Worm (Caenorhabditis elegans) whole organism, L1 larva: ENCODE measurements around the gene rpn-6.2.

Experiments used
- C04F5.9 ChIP-seq: sonication (generic microtip); optimal IDR thresholded peaks from 2 replicates; lab custom pipeline; 2016; ENCODE audit warnings: missing genetic modification characterization, missing compliant biosample characterization
- C34B4.2 ChIP-seq: sonication (generic microtip); optimal IDR thresholded peaks from 2 replicates; lab custom pipeline; 2017; ENCODE audit warnings: mild to moderate bottlenecking, missing genetic modification characterization, missing compliant biosample characterization
- F16B12.6 ChIP-seq: fragments of 150-350 bp; optimal IDR thresholded peaks from 2 replicates; lab custom pipeline; 2014; ENCODE audit warnings: missing biosample characterization, missing genetic modification characterization
- Y116A8C.19 ChIP-seq: sonication (generic microtip); optimal IDR thresholded peaks from 2 replicates; lab custom pipeline; 2016; ENCODE audit warnings: missing compliant biosample characterization, missing genetic modification characterization, borderline replicate concordance
- aly-2 ChIP-seq: fragments of 150-350 bp; optimal IDR thresholded peaks from 2 replicates; lab custom pipeline; 2014; ENCODE audit warnings: missing biosample characterization, missing genetic modification characterization
- blmp-1 ChIP-seq: fragments of 150-350 bp; optimal IDR thresholded peaks from 2 replicates; lab custom pipeline; 2014; ENCODE audit warnings: missing biosample characterization, missing genetic modification characterization
- ceh-63 ChIP-seq: fragments of 200-800 bp; sonication (Bioruptor generic); optimal IDR thresholded peaks from 2 replicates; lab custom pipeline; 2018; ENCODE audit warnings: mild to moderate bottlenecking, missing genetic modification characterization, missing compliant biosample characterization
- ceh-82 ChIP-seq, 3 experiments: fragments of 150-350 bp in 1 of 3; sonication (generic microtip) in 2 of 3; optimal IDR thresholded peaks; 2 replicates each; lab custom pipeline; 2014 to 2017; ENCODE audit warnings: missing biosample characterization in 3 of 3, missing genetic modification characterization in 3 of 3
- ceh-88 ChIP-seq: fragments of 200-800 bp; sonication (Bioruptor generic); IDR thresholded peaks from 2 replicates; pipeline ENCODE4 v1.3.6; 2022; ENCODE audit warnings: missing genetic modification characterization, missing compliant biosample characterization
- dpl-1 ChIP-seq, 3 experiments: fragments of 150-350 bp in 2 of 3; sonication (generic microtip) in 1 of 3; optimal IDR thresholded peaks; 2 replicates each; lab custom pipeline; 2014 to 2017; ENCODE audit warnings: missing biosample characterization in 3 of 3, missing genetic modification characterization in 3 of 3, missing genetic modification reagents in 3 of 3
- dsc-1 ChIP-seq: sonication (generic microtip); optimal IDR thresholded peaks from 2 replicates; lab custom pipeline; 2016; ENCODE audit warnings: mild to moderate bottlenecking, missing genetic modification characterization, missing compliant biosample characterization
- efl-1 ChIP-seq, 4 experiments: fragments of 150-350 bp; optimal IDR thresholded peaks in 3 of 4; peaks in 1 of 4; 1 replicate in 1 of 4; 2 replicates in 3 of 4; lab custom pipeline; 2014; ENCODE audit warnings: missing biosample characterization in 2 of 4, missing genetic modification characterization in 2 of 4, missing genetic modification reagents in 2 of 4
- efl-3 ChIP-seq: fragments of 200-800 bp; sonication (Bioruptor generic); optimal IDR thresholded peaks from 2 replicates; lab custom pipeline; 2018; ENCODE audit warnings: mild to moderate bottlenecking, missing genetic modification characterization, missing compliant biosample characterization
- elt-2 ChIP-seq: sonication (generic microtip); optimal IDR thresholded peaks from 2 replicates; lab custom pipeline; 2016; ENCODE audit warnings: missing genetic modification characterization, mild to moderate bottlenecking, inconsistent platforms, missing compliant biosample characterization, missing genetic modification reagents
- elt-3 ChIP-seq, 6 experiments: fragments of 150-350 bp in 1 of 6; sonication (generic microtip); optimal IDR thresholded peaks; 2 replicates each; lab custom pipeline; 2017 to 2018; ENCODE audit warnings: missing biosample characterization in 6 of 6, missing genetic modification characterization in 6 of 6, inconsistent platforms in 1 of 6
- fkh-8 ChIP-seq: sonication (generic microtip); optimal IDR thresholded peaks from 2 replicates; lab custom pipeline; 2016; ENCODE audit warnings: mild to moderate bottlenecking, missing genetic modification characterization, missing compliant biosample characterization
- hlh-4 ChIP-seq: sonication (generic microtip); optimal IDR thresholded peaks from 2 replicates; lab custom pipeline; 2016; ENCODE audit warnings: mild to moderate bottlenecking, missing genetic modification characterization, missing compliant biosample characterization
- hpl-2 ChIP-seq: fragments of 150-350 bp; optimal IDR thresholded peaks from 2 replicates; lab custom pipeline; 2014; ENCODE audit warnings: missing biosample characterization, missing genetic modification reagents, missing genetic modification characterization
- irx-1 ChIP-seq: sonication (generic microtip); optimal IDR thresholded peaks from 2 replicates; lab custom pipeline; 2016; ENCODE audit warnings: missing genetic modification characterization, missing compliant biosample characterization
- isw-1 ChIP-seq: fragments of 200-800 bp; sonication (Bioruptor generic); IDR thresholded peaks from 2 replicates; pipeline ENCODE4 v1.3.6; 2022; ENCODE audit warnings: missing genetic modification characterization, missing compliant biosample characterization
- lin-13 ChIP-seq: fragments of 150-350 bp; optimal IDR thresholded peaks from 2 replicates; lab custom pipeline; 2014; ENCODE audit warnings: missing biosample characterization, missing genetic modification reagents, missing genetic modification characterization
- lin-14 ChIP-seq: fragments of 200-800 bp; sonication (Bioruptor generic); optimal IDR thresholded peaks from 2 replicates; lab custom pipeline; 2018; ENCODE audit warnings: mild to moderate bottlenecking, missing genetic modification characterization, moderate library complexity, missing compliant biosample characterization
- lin-35 ChIP-seq, 2 experiments: fragments of 150-350 bp; optimal IDR thresholded peaks; 2 replicates each; lab custom pipeline; 2014; ENCODE audit warnings: missing biosample characterization in 2 of 2, missing genetic modification characterization in 2 of 2, missing genetic modification reagents in 2 of 2
- lin-39 ChIP-seq: fragments of 150-350 bp; optimal IDR thresholded peaks from 2 replicates; lab custom pipeline; 2014; ENCODE audit warnings: missing biosample characterization, missing genetic modification reagents, missing genetic modification characterization
- lsy-2 ChIP-seq, 2 experiments: fragments of 150-350 bp; optimal IDR thresholded peaks; 2 replicates each; lab custom pipeline; 2014; ENCODE audit warnings: missing biosample characterization in 2 of 2, missing genetic modification characterization in 2 of 2
- mdl-1 ChIP-seq, 2 experiments: fragments of 150-350 bp; optimal IDR thresholded peaks; 2 replicates each; lab custom pipeline; 2014 to 2017; ENCODE audit warnings: missing biosample characterization in 2 of 2, missing genetic modification characterization in 2 of 2, inconsistent platforms in 1 of 2
- nhr-20 ChIP-seq: sonication (generic microtip); optimal IDR thresholded peaks from 2 replicates; lab custom pipeline; 2016; ENCODE audit warnings: mild to moderate bottlenecking, missing genetic modification characterization, missing compliant biosample characterization
- nhr-71 ChIP-seq: sonication (generic microtip); optimal IDR thresholded peaks from 2 replicates; lab custom pipeline; 2016; ENCODE audit warnings: mild to moderate bottlenecking, missing genetic modification characterization, moderate library complexity, missing compliant biosample characterization
- nhr-77 ChIP-seq: fragments of 150-350 bp; optimal IDR thresholded peaks from 2 replicates; lab custom pipeline; 2014; ENCODE audit warnings: missing biosample characterization, missing genetic modification characterization
- nhr-85 ChIP-seq: sonication (generic microtip); peaks from one replicate; lab custom pipeline; 2016; ENCODE audit warnings: missing genetic modification characterization, inconsistent platforms, missing compliant biosample characterization
- nhr-90 ChIP-seq: sonication (generic microtip); optimal IDR thresholded peaks from 2 replicates; lab custom pipeline; 2016; ENCODE audit warnings: mild to moderate bottlenecking, missing genetic modification characterization, missing compliant biosample characterization; ENCODE audit not compliant: poor library complexity
- pax-3 ChIP-seq: fragments of 200-800 bp; sonication (Bioruptor generic); optimal IDR thresholded peaks from 2 replicates; lab custom pipeline; 2018; ENCODE audit warnings: mild to moderate bottlenecking, missing genetic modification characterization, moderate library complexity, missing compliant biosample characterization
- pqm-1 ChIP-seq: sonication (generic microtip); optimal IDR thresholded peaks from 3 replicates; lab custom pipeline; 2017; ENCODE audit warnings: missing biosample characterization, missing genetic modification characterization
- rnt-1 ChIP-seq: sonication (generic microtip); optimal IDR thresholded peaks from 2 replicates; lab custom pipeline; 2016; ENCODE audit warnings: mild to moderate bottlenecking, missing genetic modification characterization, moderate library complexity, missing compliant biosample characterization
- skn-1 ChIP-seq: fragments of 150-350 bp; optimal IDR thresholded peaks from 2 replicates; lab custom pipeline; 2014; ENCODE audit warnings: missing biosample characterization, missing genetic modification characterization
- snu-23 ChIP-seq: sonication (generic microtip); optimal IDR thresholded peaks from 2 replicates; lab custom pipeline; 2016; ENCODE audit warnings: missing genetic modification characterization, missing compliant biosample characterization
- sup-37 ChIP-seq: fragments of 200-800 bp; sonication (Bioruptor generic); optimal IDR thresholded peaks from 2 replicates; lab custom pipeline; 2018; ENCODE audit warnings: mild to moderate bottlenecking, missing genetic modification characterization, missing compliant biosample characterization
- swsn-7 ChIP-seq: sonication (generic microtip); optimal IDR thresholded peaks from 2 replicates; lab custom pipeline; 2016; ENCODE audit warnings: missing genetic modification characterization, missing compliant biosample characterization
- tbx-2 ChIP-seq: sonication (generic microtip); optimal IDR thresholded peaks from 2 replicates; lab custom pipeline; 2016; ENCODE audit warnings: missing genetic modification characterization, missing compliant biosample characterization
- tlp-1 ChIP-seq: fragments of 150-350 bp; optimal IDR thresholded peaks from 2 replicates; lab custom pipeline; 2014; ENCODE audit warnings: missing biosample characterization, missing genetic modification characterization
- unc-62 ChIP-seq: fragments of 150-350 bp; optimal IDR thresholded peaks from 2 replicates; lab custom pipeline; 2014; ENCODE audit warnings: missing biosample characterization, missing genetic modification reagents, missing genetic modification characterization
- vab-15 ChIP-seq: sonication (generic microtip); optimal IDR thresholded peaks from 2 replicates; lab custom pipeline; 2017; ENCODE audit warnings: missing genotype, mild to moderate bottlenecking, missing genetic modification characterization, missing compliant biosample characterization

rpn-6.2 gene

ce11 chrIII:8986872-8987271, 14.9 kb downstream of the rpn-6.2 start (continued):
- TF ChIP-seq lin-35 (GFP tag; optimal IDR thresholded peaks at IDR 0.05; lab: Kevin White, UChicago) (peak in 1 of 2 experiments; percentile 38), unc-62 (GFP tag; lab: Kevin White, UChicago) (no peak), pax-3 (tag; lab: Kevin White, UChicago) (peak; percentile 37), vab-15 (tag; lab: Kevin White, UChicago) (no peak), nhr-20 (tag; lab: Kevin White, UChicago) (peak; percentile 47), ceh-82 (tag; optimal IDR thresholded peaks at IDR 0.05; lab: Kevin White, UChicago) (no peak), lsy-2 (tag; optimal IDR thresholded peaks at IDR 0.05; lab: Kevin White, UChicago) (peak in 1 of 2 experiments; percentile 41), Y116A8C.19 (tag; lab: Kevin White, UChicago) (no peak), ceh-63 (GFP tag; lab: Kevin White, UChicago) (no peak), C04F5.9 (tag; lab: Kevin White, UChicago) (no peak), nhr-77 (tag; lab: Kevin White, UChicago) (no peak), ceh-88 (GFP tag; lab: Robert Waterston, UW) (no peak)

- peak; percentile 31 for TF ChIP-seq nhr-90 (tag; lab: Kevin White, UChicago)
- peak; percentile 16 for TF ChIP-seq fkh-8 (tag; lab: Kevin White, UChicago)
- peak; percentile 92 for TF ChIP-seq blmp-1
- peak; percentile 61 for TF ChIP-seq lin-14 (GFP tag; lab: Kevin White, UChicago)
- no peak for TF ChIP-seq tlp-1 (tag; lab: Kevin White, UChicago)
- TF ChIP-seq snu-23 (GFP tag; lab: Kevin White, UChicago), result peak; percentile 13
- TF ChIP-seq nhr-71, result peak; percentile 10
- TF ChIP-seq lin-35 (GFP tag; optimal IDR thresholded peaks at IDR 0.05; lab: Kevin White, UChicago), result peak in 1 of 2 experiments; percentile 54
- TF ChIP-seq elt-3 (tag; optimal IDR thresholded peaks at IDR 0.05; lab: Kevin White, UChicago), result peak in 1 of 6 experiments; percentile 62
- peak in 1 of 2 experiments; percentile 44 for TF ChIP-seq mdl-1 (tag; optimal IDR thresholded peaks at IDR 0.05; lab: Kevin White, UChicago)
- TF ChIP-seq nhr-85 (tag; lab: Kevin White, UChicago), result peak; percentile 49
- TF ChIP-seq pqm-1 (tag; lab: Kevin White, UChicago), result no peak
- no peak for TF ChIP-seq ceh-82 (tag; optimal IDR thresholded peaks at IDR 0.05; lab: Kevin White, UChicago)
- TF ChIP-seq elt-2, result peak; percentile 41
- peak; percentile 8 for TF ChIP-seq nhr-20 (tag; lab: Kevin White, UChicago)
- no peak for TF ChIP-seq efl-1 (optimal IDR thresholded peaks at IDR 0.05; lab: Kevin White, UChicago)
- peak in 1 of 2 experiments; percentile 76 for TF ChIP-seq efl-1 (GFP tag; optimal IDR thresholded peaks at IDR 0.05 in 1 of 2; lab: Kevin White, UChicago)
- no peak for TF ChIP-seq skn-1 (tag; lab: Kevin White, UChicago)
- peak; percentile 4 for TF ChIP-seq dsc-1
- peak; percentile 42 for TF ChIP-seq tbx-2 (tag; lab: Kevin White, UChicago)
Observed at ce11 chrIII:8985965-8986364, 15.8 kb downstream of the rpn-6.2 start.

- no peak for TF ChIP-seq hpl-2 (GFP tag; lab: Kevin White, UChicago)
- no peak for TF ChIP-seq ceh-82 (tag; optimal IDR thresholded peaks at IDR 0.05; lab: Kevin White, UChicago)
- TF ChIP-seq efl-1 (optimal IDR thresholded peaks at IDR 0.05; lab: Kevin White, UChicago), result no peak
- peak in 1 of 2 experiments; percentile 41 for TF ChIP-seq efl-1 (GFP tag; optimal IDR thresholded peaks at IDR 0.05 in 1 of 2; lab: Kevin White, UChicago)
- no peak for TF ChIP-seq irx-1 (tag; lab: Kevin White, UChicago)
- no peak for TF ChIP-seq swsn-7
- no peak for TF ChIP-seq lin-13 (GFP tag; lab: Kevin White, UChicago)
- TF ChIP-seq unc-62 (GFP tag; lab: Kevin White, UChicago), result no peak
- TF ChIP-seq F16B12.6, result peak; percentile 5
- TF ChIP-seq efl-3, result no peak
- no peak for TF ChIP-seq C34B4.2 (tag; lab: Kevin White, UChicago)
- no peak for TF ChIP-seq lin-39
- TF ChIP-seq isw-1 (GFP tag; lab: Robert Waterston, UW), result no peak
- TF ChIP-seq hlh-4 (tag; lab: Kevin White, UChicago), result no peak
- TF ChIP-seq dpl-1 (GFP tag; optimal IDR thresholded peaks at IDR 0.05; lab: Kevin White, UChicago), result peak in 1 of 3 experiments; percentile 40
- peak in 1 of 2 experiments; percentile 11 for TF ChIP-seq lin-35 (GFP tag; optimal IDR thresholded peaks at IDR 0.05; lab: Kevin White, UChicago)
- no peak for TF ChIP-seq rnt-1
- TF ChIP-seq sup-37 (GFP tag; lab: Kevin White, UChicago), result no peak
- TF ChIP-seq aly-2 (tag; lab: Kevin White, UChicago), result no peak
- no peak for TF ChIP-seq elt-3 (tag; optimal IDR thresholded peaks at IDR 0.05; lab: Kevin White, UChicago)
- TF ChIP-seq, all 84 proteins: peak for 4
Observed at ce11 chrIII:8985461-8985860, 16.3 kb downstream of the rpn-6.2 start.
